Fruit fly (Drosophila melanogaster) whole organism, embryonic: ENCODE results near the gene CG34313.

Experiments used
- BtbVII ChIP-seq: fragments of 200-800 bp; sonication (Bioruptor generic); optimal IDR thresholded peaks from 3 replicates; lab custom pipeline; 2017; ENCODE audit warnings: missing biosample characterization, mild to moderate bottlenecking, missing genetic modification characterization
- CG10267 ChIP-seq: fragments of 200-800 bp; sonication (Bioruptor generic); optimal IDR thresholded peaks from 2 replicates; lab custom pipeline; 2018; ENCODE audit warnings: missing biosample characterization, mild to moderate bottlenecking, missing genetic modification characterization, moderate library complexity
- CG10321 ChIP-seq: fragments of 200-800 bp; sonication (Bioruptor generic); IDR thresholded peaks from 2 replicates; pipeline ENCODE4 v1.3.6; 2022; ENCODE audit warnings: missing biosample characterization, missing genetic modification characterization
- CG10979 ChIP-seq: fragments of 200-800 bp; sonication (Bioruptor generic); optimal IDR thresholded peaks from 2 replicates; lab custom pipeline; 2018; ENCODE audit warnings: missing biosample characterization, mild to moderate bottlenecking, missing genetic modification characterization, moderate library complexity
- CG12219 ChIP-seq: fragments of 200-800 bp; sonication (Bioruptor generic); optimal IDR thresholded peaks from 3 replicates; lab custom pipeline; 2018; ENCODE audit warnings: missing biosample characterization, mild to moderate bottlenecking, missing genetic modification characterization
- CG12299 ChIP-seq: fragments of 200-800 bp; sonication (Bioruptor generic); optimal IDR thresholded peaks from 2 replicates; lab custom pipeline; 2018; ENCODE audit warnings: missing biosample characterization, mild to moderate bottlenecking, missing genetic modification characterization
- CG13624 ChIP-seq: fragments of 200-800 bp; sonication (Bioruptor generic); optimal IDR thresholded peaks from 2 replicates; lab custom pipeline; 2016; ENCODE audit warnings: missing biosample characterization, missing genetic modification characterization
- CG15011 ChIP-seq: fragments of 200-800 bp; sonication (Bioruptor generic); optimal IDR thresholded peaks from 3 replicates; lab custom pipeline; 2018; ENCODE audit warnings: missing biosample characterization, mild to moderate bottlenecking, missing genetic modification characterization
- CG18764 ChIP-seq: fragments of 200-800 bp; sonication (Bioruptor generic); optimal IDR thresholded peaks from 3 replicates; lab custom pipeline; 2016; ENCODE audit warnings: missing biosample characterization, missing genetic modification characterization
- CG32767 ChIP-seq: fragments of 200-800 bp; sonication (Bioruptor generic); IDR thresholded peaks from 2 replicates; pipeline ENCODE4 v1.3.6; 2022; ENCODE audit warnings: missing biosample characterization, missing genetic modification characterization
- CG33213 ChIP-seq: fragments of 200-800 bp; sonication (Bioruptor generic); optimal IDR thresholded peaks from 3 replicates; lab custom pipeline; 2016; ENCODE audit warnings: missing biosample characterization, missing genetic modification characterization
- CG3407 ChIP-seq: fragments of 200-800 bp; sonication (Bioruptor generic); optimal IDR thresholded peaks from 2 replicates; lab custom pipeline; 2018; ENCODE audit warnings: missing biosample characterization, mild to moderate bottlenecking, missing genetic modification characterization
- CG43689 ChIP-seq: fragments of 200-800 bp; sonication (Bioruptor generic); IDR thresholded peaks from 2 replicates; pipeline ENCODE4 v1.3.6; 2022; ENCODE audit warnings: missing biosample characterization, missing genetic modification characterization
- CG4404 ChIP-seq: fragments of 200-800 bp; sonication (Bioruptor generic); IDR thresholded peaks from 2 replicates; pipeline ENCODE4 v1.3.6; 2022; ENCODE audit warnings: missing biosample characterization, missing genetic modification characterization
- CG5953 ChIP-seq: fragments of 200-800 bp; sonication (Bioruptor generic); IDR thresholded peaks from 2 replicates; pipeline ENCODE4 v1.3.6; 2022; ENCODE audit warnings: missing biosample characterization, missing genetic modification characterization
- CG6654 ChIP-seq: fragments of 200-800 bp; sonication (Bioruptor generic); optimal IDR thresholded peaks from 2 replicates; lab custom pipeline; 2017; ENCODE audit warnings: missing biosample characterization, mild to moderate bottlenecking, missing genetic modification characterization
- CG7271 ChIP-seq: fragments of 200-800 bp; sonication (Bioruptor generic); optimal IDR thresholded peaks from 2 replicates; lab custom pipeline; 2018; ENCODE audit warnings: missing biosample characterization, mild to moderate bottlenecking, missing genetic modification characterization, moderate library complexity
- CG7928 ChIP-seq: fragments of 200-800 bp; sonication (Bioruptor generic); optimal IDR thresholded peaks from 2 replicates; lab custom pipeline; 2017; ENCODE audit warnings: missing biosample characterization, mild to moderate bottlenecking, missing genetic modification characterization
- CG8944 ChIP-seq: fragments of 200-800 bp; sonication (Bioruptor generic); optimal IDR thresholded peaks from 3 replicates; lab custom pipeline; 2016; ENCODE audit warnings: missing biosample characterization, missing genetic modification characterization
- CG9437 ChIP-seq: fragments of 200-800 bp; sonication (Bioruptor generic); optimal IDR thresholded peaks from 2 replicates; lab custom pipeline; 2018; ENCODE audit warnings: missing biosample characterization, mild to moderate bottlenecking, missing genetic modification characterization
- CG9727 ChIP-seq: fragments of 200-800 bp; sonication (Bioruptor generic); optimal IDR thresholded peaks from 3 replicates; lab custom pipeline; 2017; ENCODE audit warnings: missing biosample characterization, mild to moderate bottlenecking, missing genetic modification characterization
- CG9797 ChIP-seq: fragments of 200-800 bp; sonication (Bioruptor generic); optimal IDR thresholded peaks from 3 replicates; lab custom pipeline; 2018; ENCODE audit warnings: missing biosample characterization, mild to moderate bottlenecking, missing genetic modification characterization
- Dad ChIP-seq: fragments of 200-800 bp; sonication (Bioruptor generic); optimal IDR thresholded peaks from 3 replicates; lab custom pipeline; 2016; ENCODE audit warnings: missing biosample characterization, missing genetic modification characterization
- Drgx ChIP-seq: fragments of 200-800 bp; sonication (Bioruptor generic); IDR thresholded peaks from 2 replicates; pipeline ENCODE4 v1.3.6; 2022; ENCODE audit warnings: missing biosample characterization, missing genetic modification characterization
- HLH54F ChIP-seq: fragments of 200-800 bp; sonication (Bioruptor generic); optimal IDR thresholded peaks from 3 replicates; lab custom pipeline; 2016; ENCODE audit warnings: missing biosample characterization, missing genetic modification characterization
- Kr ChIP-seq: fragments of 200-800 bp; sonication (Bioruptor generic); optimal IDR thresholded peaks from 2 replicates; lab custom pipeline; 2017; ENCODE audit warnings: missing biosample characterization, mild to moderate bottlenecking, missing genetic modification characterization
- Lhr ChIP-seq: fragments of 200-800 bp; sonication (Bioruptor generic); optimal IDR thresholded peaks from 3 replicates; lab custom pipeline; 2017; ENCODE audit warnings: mild to moderate bottlenecking, missing biosample characterization, missing genetic modification reagents, missing genetic modification characterization
- Lpt ChIP-seq: fragments of >200 bp; optimal IDR thresholded peaks from 2 replicates; lab custom pipeline; 2018; ENCODE audit warnings: missing biosample characterization, missing genetic modification characterization
- MESR4 ChIP-seq: fragments of 200-800 bp; sonication (Bioruptor generic); optimal IDR thresholded peaks from 2 replicates; lab custom pipeline; 2018; ENCODE audit warnings: missing biosample characterization, mild to moderate bottlenecking, missing genetic modification characterization, moderate library complexity
- Oli ChIP-seq: fragments of 200-800 bp; sonication (Bioruptor generic); optimal IDR thresholded peaks from 2 replicates; lab custom pipeline; 2018; ENCODE audit warnings: missing biosample characterization, mild to moderate bottlenecking, missing genetic modification characterization, moderate library complexity
- Scr ChIP-seq: fragments of 200-800 bp; sonication (Bioruptor generic); IDR thresholded peaks from 2 replicates; pipeline ENCODE4 v1.3.6; 2022; ENCODE audit warnings: missing biosample characterization, missing genetic modification characterization; ENCODE audit not compliant: partially characterized antibody
- Sin3A ChIP-seq: fragments of >200 bp; optimal IDR thresholded peaks from 2 replicates; lab custom pipeline; 2018
- Sry-β ChIP-seq: fragments of 200-800 bp; sonication (Bioruptor generic); optimal IDR thresholded peaks from 2 replicates; lab custom pipeline; 2018; ENCODE audit warnings: missing biosample characterization, mild to moderate bottlenecking, missing genetic modification characterization, moderate library complexity
- Stat92E ChIP-seq, 3 experiments: fragments of >200 bp in 2 of 3; fragments of 200-800 bp in 1 of 3; sonication (Bioruptor generic) in 1 of 3; optimal IDR thresholded peaks; 2 replicates each; lab custom pipeline; 2017 to 2019; ENCODE audit warnings: missing biosample characterization in 3 of 3, missing genetic modification characterization in 3 of 3, mild to moderate bottlenecking in 1 of 3, moderate library complexity in 1 of 3
- Tbp ChIP-seq: fragments of >200 bp; optimal IDR thresholded peaks from 2 replicates; lab custom pipeline; 2018; ENCODE audit warnings: missing biosample characterization, missing genetic modification characterization
- aop ChIP-seq: fragments of 200-800 bp; sonication (Bioruptor generic); IDR thresholded peaks from 2 replicates; pipeline ENCODE4 v1.3.6; 2022; ENCODE audit warnings: missing biosample characterization, missing genetic modification characterization
- bbx ChIP-seq: fragments of 200-800 bp; sonication (Bioruptor generic); IDR thresholded peaks from 2 replicates; pipeline ENCODE4 v1.3.6; 2022; ENCODE audit warnings: missing biosample characterization, missing genetic modification characterization; ENCODE audit not compliant: partially characterized antibody
- br ChIP-seq: fragments of >200 bp; optimal IDR thresholded peaks from 2 replicates; lab custom pipeline; 2017
- cato ChIP-seq: fragments of 200-800 bp; sonication (Bioruptor generic); optimal IDR thresholded peaks from 2 replicates; lab custom pipeline; 2016; ENCODE audit warnings: missing biosample characterization, missing genetic modification characterization, borderline replicate concordance
- cg ChIP-seq: fragments of 200-800 bp; sonication (Bioruptor generic); optimal IDR thresholded peaks from 3 replicates; lab custom pipeline; 2019; ENCODE audit warnings: missing biosample characterization, mild to moderate bottlenecking, missing genetic modification characterization, moderate library complexity
- crp ChIP-seq, 2 experiments: fragments of 200-800 bp; sonication (Bioruptor generic); optimal IDR thresholded peaks; 2 replicates in 1 of 2; 3 replicates in 1 of 2; lab custom pipeline; 2017; ENCODE audit warnings: missing biosample characterization in 2 of 2, missing genetic modification characterization in 2 of 2, mild to moderate bottlenecking in 1 of 2, moderate library complexity in 1 of 2
- dmrt99B ChIP-seq: fragments of 200-800 bp; sonication (Bioruptor generic); optimal IDR thresholded peaks from 2 replicates; lab custom pipeline; 2018; ENCODE audit warnings: missing biosample characterization, mild to moderate bottlenecking, missing genetic modification characterization, moderate library complexity
- eve ChIP-seq, 2 experiments: fragments of >200 bp; optimal IDR thresholded peaks; 2 replicates each; lab custom pipeline; 2017; ENCODE audit warnings: missing biosample characterization in 2 of 2, missing genetic modification characterization in 2 of 2
- eyg ChIP-seq: fragments of 200-800 bp; sonication (Bioruptor generic); optimal IDR thresholded peaks from 3 replicates; lab custom pipeline; 2016; ENCODE audit warnings: missing biosample characterization, missing genetic modification characterization
- gsb-n ChIP-seq: fragments of 200-800 bp; sonication (Bioruptor generic); optimal IDR thresholded peaks from 3 replicates; lab custom pipeline; 2018; ENCODE audit warnings: missing biosample characterization, mild to moderate bottlenecking, missing genetic modification characterization
- jing ChIP-seq: fragments of 200-800 bp; sonication (Bioruptor generic); optimal IDR thresholded peaks from 2 replicates; lab custom pipeline; 2018; ENCODE audit warnings: missing biosample characterization, mild to moderate bottlenecking, missing genetic modification characterization
- phol ChIP-seq: fragments of 200-800 bp; sonication (Bioruptor generic); optimal IDR thresholded peaks from 3 replicates; lab custom pipeline; 2018; ENCODE audit warnings: missing biosample characterization, mild to moderate bottlenecking, missing genetic modification characterization, moderate library complexity
- scrt ChIP-seq: fragments of 200-800 bp; sonication (Bioruptor generic); optimal IDR thresholded peaks from 2 replicates; lab custom pipeline; 2018; ENCODE audit warnings: missing biosample characterization, mild to moderate bottlenecking, missing genetic modification characterization, moderate library complexity
- seq ChIP-seq: fragments of 200-800 bp; sonication (Bioruptor generic); IDR thresholded peaks from 2 replicates; pipeline ENCODE4 v1.3.6; 2022; ENCODE audit warnings: missing biosample characterization, missing genetic modification characterization
- shn ChIP-seq: fragments of 200-800 bp; sonication (Bioruptor generic); optimal IDR thresholded peaks from 3 replicates; lab custom pipeline; 2016; ENCODE audit warnings: missing biosample characterization, missing genetic modification characterization
- tgo ChIP-seq: fragments of 200-800 bp; sonication (Bioruptor generic); IDR thresholded peaks from 3 replicates; pipeline ENCODE4 v1.3.6; 2022; ENCODE audit warnings: missing biosample characterization, missing genetic modification characterization
- tio ChIP-seq: fragments of 200-800 bp; sonication (Bioruptor generic); optimal IDR thresholded peaks from 2 replicates; lab custom pipeline; 2017; ENCODE audit warnings: missing biosample characterization, missing genetic modification characterization, inconsistent platforms

Gene CG34313

DNA sequence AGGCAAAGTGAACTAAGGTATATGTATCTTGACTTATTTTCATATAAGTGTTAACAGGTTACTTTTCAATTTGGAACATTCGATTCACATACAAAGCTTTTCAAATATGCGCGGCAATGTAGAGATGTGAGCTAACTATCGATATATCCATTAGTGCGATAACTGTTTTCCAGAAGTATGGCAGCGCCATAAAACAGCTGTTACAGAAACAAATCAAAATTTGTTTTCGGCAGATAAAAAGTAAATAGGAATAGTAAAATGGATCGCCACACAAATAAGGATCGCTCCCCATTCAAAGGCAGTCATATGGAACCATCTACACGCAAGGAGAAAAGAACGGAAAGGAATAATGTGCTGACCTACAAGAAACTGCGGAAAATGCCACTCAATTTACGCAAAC lies at the start of gene CG34313, which contains the start of the genes CG32832 and CG31743 (continued):
- TF ChIP-seq CG4404 (GFP tag; lab: Robert Waterston, UW) (no peak), dmrt99B (tag; lab: Kevin White, UChicago) (no peak), CG8944 (GFP tag; lab: Kevin White, UChicago) (no peak), cato (GFP tag; lab: Kevin White, UChicago) (no peak), CG10321 (no peak), CG15011 (GFP tag; lab: Kevin White, UChicago) (no peak), eve (GFP tag; optimal IDR thresholded peaks at IDR 0.05; lab: Kevin White, UChicago) (peak in 1 of 2 experiments; percentile 62), CG12299 (tag; lab: Kevin White, UChicago) (no peak), CG9437 (GFP tag; lab: Kevin White, UChicago) (no peak), CG10979 (tag; lab: Kevin White, UChicago) (no peak), Oli (tag; lab: Kevin White, UChicago) (no peak), aop (GFP tag; lab: Robert Waterston, UW) (no peak), BtbVII (no peak), CG18764 (GFP tag; lab: Kevin White, UChicago) (no peak), Tbp (no peak), Scr (GFP tag; lab: Robert Waterston, UW) (peak; percentile 78), eyg (GFP tag; lab: Kevin White, UChicago) (no peak), phol (tag; lab: Kevin White, UChicago) (no peak), CG5953 (GFP tag; lab: Robert Waterston, UW) (no peak), Dad (GFP tag; lab: Kevin White, UChicago) (no peak), Kr (GFP tag; lab: Kevin White, UChicago) (no peak), shn (no peak), Drgx (GFP tag; lab: Robert Waterston, UW) (no peak), CG13624 (GFP tag; lab: Kevin White, UChicago) (no peak), CG7271 (tag; lab: Kevin White, UChicago) (no peak), bbx (peak; percentile 80), tio (GFP tag; lab: Kevin White, UChicago) (no peak), jing (GFP tag; lab: Kevin White, UChicago) (no peak), Sin3A (lab: Kevin White, UChicago) (peak; percentile 9), cg (GFP tag; lab: Kevin White, UChicago) (no peak), CG9727 (no peak), CG43689 (GFP tag; lab: Robert Waterston, UW) (no peak), CG3407 (GFP tag; lab: Kevin White, UChicago) (no peak), CG7928 (no peak), CG32767 (GFP tag; lab: Robert Waterston, UW) (no peak), Sry-β (GFP tag; lab: Kevin White, UChicago) (no peak), br (lab: Kevin White, UChicago) (no peak), CG10267 (tag; lab: Kevin White, UChicago) (peak; percentile 2), MESR4 (GFP tag; lab: Kevin White, UChicago) (peak; percentile 38), Stat92E (GFP tag; optimal IDR thresholded peaks at IDR 0.05; lab: Kevin White, UChicago) (peak in 1 of 3 experiments; percentile 35), Lpt (GFP tag; lab: Kevin White, UChicago) (no peak), crp (GFP tag; optimal IDR thresholded peaks at IDR 0.05; lab: Kevin White, UChicago) (peak; percentile 77 to 97), gsb-n (tag; lab: Kevin White, UChicago) (no peak), CG6654 (GFP tag; lab: Kevin White, UChicago) (no peak), CG33213 (GFP tag; lab: Kevin White, UChicago) (no peak), scrt (GFP tag; lab: Kevin White, UChicago) (no peak), CG9797 (GFP tag; lab: Kevin White, UChicago) (no peak), CG12219 (GFP tag; lab: Kevin White, UChicago) (no peak), tgo (GFP tag; lab: Robert Waterston, UW) (no peak), Lhr (GFP tag; lab: Kevin White, UChicago) (no peak), HLH54F (no peak), seq (GFP tag; lab: Robert Waterston, UW) (no peak)
